Fruit fly (Drosophila melanogaster): ENCODE measurements around the gene CG31689.

CG31689 gene

DNA sequence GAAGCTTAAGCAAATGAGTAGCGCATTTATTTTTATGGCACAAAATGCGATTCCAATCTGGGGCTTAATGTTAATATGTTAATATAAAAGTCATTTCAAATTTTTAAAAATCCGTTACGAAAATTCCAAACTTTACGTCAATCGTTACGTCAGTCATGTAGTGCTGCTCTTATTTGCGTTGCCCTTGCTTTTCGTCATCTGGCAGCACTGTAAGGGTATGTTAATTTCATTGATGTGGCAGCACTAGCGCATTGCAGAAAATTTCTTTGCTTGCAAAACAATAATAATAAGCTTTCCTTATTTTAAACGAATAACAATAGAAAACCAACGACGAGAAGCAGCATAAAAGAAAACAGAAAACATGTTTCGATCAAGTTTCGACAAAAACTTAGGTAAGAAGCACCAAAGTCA, 14.4 kb downstream of the CG31689 start, which contains the start of gene Hrs (continued):
- TF ChIP-seq Hr39 (optimal IDR thresholded peaks at IDR 0.05) (no peak), Mad (GFP tag; optimal IDR thresholded peaks at IDR 0.05) (no peak), CG11504 (tag; optimal IDR thresholded peaks at IDR 0.05) (no peak), D (optimal IDR thresholded peaks at IDR 0.05) (no peak), D (GFP tag; optimal IDR thresholded peaks at IDR 0.05) (no peak), Hsf (GFP tag; optimal IDR thresholded peaks at IDR 0.05) (no peak), run (tag; optimal IDR thresholded peaks at IDR 0.05) (no peak), Bdp1 (GFP tag; optimal IDR thresholded peaks at IDR 0.05) (no peak), repo (GFP tag; optimal IDR thresholded peaks at IDR 0.05) (no peak), CG8944 (GFP tag; optimal IDR thresholded peaks at IDR 0.05) (no peak), Ssrp (tag; optimal IDR thresholded peaks at IDR 0.05) (no peak), Hand (GFP tag; optimal IDR thresholded peaks at IDR 0.05) (no peak), Awh (GFP tag; IDR thresholded peaks at IDR 0.05) (no peak), dimm (GFP tag; IDR thresholded peaks at IDR 0.05) (no peak), E2f1 (GFP tag; IDR thresholded peaks at IDR 0.05) (no peak), Lim3 (GFP tag; IDR thresholded peaks at IDR 0.05) (no peak), CG8359 (GFP tag; optimal IDR thresholded peaks at IDR 0.05; ENCODE audit: borderline replicate concordance) (no peak), mld (GFP tag; IDR thresholded peaks at IDR 0.05; ENCODE audit: partially characterized antibody) (no peak), wek (GFP tag; optimal IDR thresholded peaks at IDR 0.05) (no peak), gcm (GFP tag; optimal IDR thresholded peaks at IDR 0.05) (no peak), CG11695 (GFP tag; IDR thresholded peaks at IDR 0.05) (no peak), org-1 (GFP tag; optimal IDR thresholded peaks at IDR 0.05) (no peak), disco-r (GFP tag; optimal IDR thresholded peaks at IDR 0.05) (no peak), HmgZ (tag; optimal IDR thresholded peaks at IDR 0.05) (peak; percentile 68), E2f2 (GFP tag; IDR thresholded peaks at IDR 0.05) (peak; percentile 79), Hey (tag; optimal IDR thresholded peaks at IDR 0.05) (no peak), CG12219 (GFP tag; optimal IDR thresholded peaks at IDR 0.05) (no peak), CG6254 (GFP tag; optimal IDR thresholded peaks at IDR 0.05) (no peak), CG9727 (GFP tag; optimal IDR thresholded peaks at IDR 0.05) (no peak), pzg (GFP tag; optimal IDR thresholded peaks at IDR 0.05) (peak; percentile 97), jing (GFP tag; optimal IDR thresholded peaks at IDR 0.05) (no peak), GATAe (GFP tag; conservative IDR thresholded peaks at IDR 0.05) (no peak), CG34224 (GFP tag; IDR thresholded peaks at IDR 0.05; ENCODE audit: partially characterized antibody) (no peak), CG31365 (tag; optimal IDR thresholded peaks at IDR 0.05) (no peak), trem (tag; optimal IDR thresholded peaks at IDR 0.05) (peak; percentile 86), vnd (GFP tag; IDR thresholded peaks at IDR 0.05; ENCODE audit: partially characterized antibody) (no peak), CG6813 (GFP tag; optimal IDR thresholded peaks at IDR 0.05) (no peak), CG7372 (GFP tag; IDR thresholded peaks at IDR 0.05) (no peak), fd102C (GFP tag; optimal IDR thresholded peaks at IDR 0.05) (no peak), caup (GFP tag; optimal IDR thresholded peaks at IDR 0.05; ENCODE audit: severe bottlenecking) (no peak), mirr (GFP tag; optimal IDR thresholded peaks at IDR 0.05) (no peak), eve (GFP tag; optimal IDR thresholded peaks at IDR 0.05) (no peak), CG10462 (GFP tag; optimal IDR thresholded peaks at IDR 0.05) (no peak), CG12299 (tag; optimal IDR thresholded peaks at IDR 0.05) (no peak), CG11456 (GFP tag; IDR thresholded peaks at IDR 0.05) (no peak), phol (tag; optimal IDR thresholded peaks at IDR 0.05) (peak; percentile 50), ham (GFP tag; IDR thresholded peaks at IDR 0.05) (no peak), CG18764 (GFP tag; optimal IDR thresholded peaks at IDR 0.05) (no peak), gem (tag; optimal IDR thresholded peaks at IDR 0.05) (no peak), CG13123 (GFP tag; optimal IDR thresholded peaks at IDR 0.05) (no peak), HmgD (GFP tag; optimal IDR thresholded peaks at IDR 0.05) (no peak), hbn (GFP tag; IDR thresholded peaks at IDR 0.05; ENCODE audit: partially characterized antibody) (peak; percentile 40; the same call in 1 of the 2 replicates)

All from whole organism, embryonic.